Fruit fly (Drosophila melanogaster): ENCODE data around the gene sov.

sov gene

DNA sequence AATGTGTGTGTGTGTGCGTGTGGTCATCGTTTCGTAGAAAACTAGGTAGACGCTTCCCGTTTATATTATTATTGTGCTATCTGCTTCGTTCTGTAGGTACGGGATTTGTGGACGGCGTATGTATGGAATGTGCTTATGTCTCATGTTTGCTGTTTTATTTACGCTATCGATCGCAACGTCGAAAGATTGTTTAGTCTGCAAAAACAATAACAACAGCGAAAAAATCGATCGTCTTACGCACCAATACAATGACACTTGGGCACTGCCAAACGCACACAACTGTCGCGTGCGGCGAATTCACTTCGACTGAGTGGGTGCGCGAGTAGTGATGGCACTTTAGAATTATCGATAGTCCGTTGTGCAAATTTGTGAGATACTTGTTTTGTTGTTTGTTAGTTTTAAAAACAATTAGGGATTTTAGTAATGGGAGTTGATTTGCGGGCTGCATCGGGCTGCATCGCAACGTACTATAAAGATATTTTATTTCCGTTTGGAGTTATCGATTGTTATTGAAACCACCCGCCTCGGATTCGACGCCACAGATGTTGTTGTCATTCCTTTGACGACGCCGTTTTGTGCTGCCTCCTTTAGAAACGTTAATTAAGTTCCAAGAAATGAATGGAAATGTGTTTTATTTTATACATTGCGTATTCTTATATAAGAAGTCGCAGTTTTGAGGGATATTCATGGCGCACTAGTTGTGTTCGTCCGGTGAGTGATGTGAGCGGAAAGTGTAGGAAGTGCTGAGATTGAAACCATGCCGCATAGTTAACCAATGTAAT lies 3.3 kb downstream of the sov start (continued):
- peak; percentile 36 for TF ChIP-seq her (GFP tag; optimal IDR thresholded peaks at IDR 0.05)
- TF ChIP-seq pzg (GFP tag; optimal IDR thresholded peaks at IDR 0.05): peak; percentile 41
- peak; percentile 87 for TF ChIP-seq cg (GFP tag; optimal IDR thresholded peaks at IDR 0.05)
- TF ChIP-seq Dek (tag; optimal IDR thresholded peaks at IDR 0.05): no peak
- TF ChIP-seq sd (tag; optimal IDR thresholded peaks at IDR 0.05): peak; percentile 78
- no peak for TF ChIP-seq CG10431 (GFP tag; optimal IDR thresholded peaks at IDR 0.05)
- TF ChIP-seq tna (GFP tag; IDR thresholded peaks at IDR 0.05; ENCODE audit: partially characterized antibody): peak; percentile 43; the same call in 1 of the 2 replicates
- TF ChIP-seq CG6791 (GFP tag; IDR thresholded peaks at IDR 0.05; ENCODE audit: partially characterized antibody): peak; percentile 71; the same call in 1 of the 3 replicates
- TF ChIP-seq CG14860 (GFP tag; IDR thresholded peaks at IDR 0.05; ENCODE audit: partially characterized antibody): peak; percentile 68
- peak; percentile 64 for TF ChIP-seq bbx (GFP tag; IDR thresholded peaks at IDR 0.05; ENCODE audit: partially characterized antibody)
- TF ChIP-seq Sry-δ (GFP tag; optimal IDR thresholded peaks at IDR 0.05): peak; percentile 87
- TF ChIP-seq stwl (tag; optimal IDR thresholded peaks at IDR 0.05): peak; percentile 54
- no peak for TF ChIP-seq Hr39 (optimal IDR thresholded peaks at IDR 0.05)
- peak; percentile 72 for TF ChIP-seq amos (GFP tag; IDR thresholded peaks at IDR 0.05; ENCODE audit: partially characterized antibody)
- peak; percentile 83 for TF ChIP-seq CG34224 (GFP tag; IDR thresholded peaks at IDR 0.05; ENCODE audit: partially characterized antibody)
- TF ChIP-seq CG2712 (tag; optimal IDR thresholded peaks at IDR 0.05): no peak
- TF ChIP-seq Lhr (GFP tag; optimal IDR thresholded peaks at IDR 0.05): peak; percentile 38
- TF ChIP-seq Nf-YC (tag; optimal IDR thresholded peaks at IDR 0.05): no peak
- peak; percentile 41 for TF ChIP-seq HHEX (GFP tag; optimal IDR thresholded peaks at IDR 0.05)
- no peak for TF ChIP-seq MTF-1 (GFP tag; optimal IDR thresholded peaks at IDR 0.05; ENCODE audit: borderline replicate concordance)
- TF ChIP-seq HLH3B (GFP tag; IDR thresholded peaks at IDR 0.05): no peak

DNA sequence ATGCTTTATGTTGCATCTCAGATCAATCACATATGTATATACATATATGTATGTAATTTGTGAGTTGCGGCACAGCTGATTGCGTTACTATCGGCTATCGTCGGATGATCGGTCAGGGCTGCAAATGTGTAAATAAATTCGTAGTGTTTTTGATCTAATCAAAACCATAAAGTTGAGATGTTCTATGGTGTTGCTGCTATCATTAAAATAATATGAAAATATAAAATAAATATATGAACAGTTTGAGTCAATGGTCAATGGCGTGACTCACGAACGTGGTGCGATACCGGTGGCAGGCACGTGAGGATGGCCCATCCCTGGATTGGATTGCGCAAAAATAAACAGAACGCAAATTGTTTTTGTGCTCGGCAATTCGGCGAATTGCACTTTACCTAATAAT lies 14.8 kb downstream of the sov start, which contains the start of gene Coq7:
Gene Coq7 (plus strand): TSS at position 302 of the 400 bp plus-strand sequence.
- peak; percentile 64; the same call in 1 of the 2 replicates for TF ChIP-seq Adf1 (GFP tag; IDR thresholded peaks at IDR 0.05)
- no peak for TF ChIP-seq HmgD (GFP tag; optimal IDR thresholded peaks at IDR 0.05)
- peak; percentile 58; the same call in 1 of the 2 replicates for TF ChIP-seq CG16779 (GFP tag; IDR thresholded peaks at IDR 0.05)
- TF ChIP-seq gt (GFP tag; IDR thresholded peaks at IDR 0.05): peak; percentile 79
- peak; percentile 99 for TF ChIP-seq CG13287 (GFP tag; IDR thresholded peaks at IDR 0.05; ENCODE audit: partially characterized antibody)
- no peak for TF ChIP-seq Neu2 (GFP tag; optimal IDR thresholded peaks at IDR 0.05; ENCODE audit: borderline replicate concordance)
- TF ChIP-seq btn (GFP tag; optimal IDR thresholded peaks at IDR 0.05): no peak
- TF ChIP-seq BEAF-32 (GFP tag; optimal IDR thresholded peaks at IDR 0.05): peak; percentile 95
- TF ChIP-seq ac (GFP tag; optimal IDR thresholded peaks at IDR 0.05): peak; percentile 23
- TF ChIP-seq jigr1 (GFP tag; IDR thresholded peaks at IDR 0.05): peak; percentile 84; the same call in 2 of the 3 replicates
- peak; percentile 91 for TF ChIP-seq stc (GFP tag; IDR thresholded peaks at IDR 0.05)
- TF ChIP-seq CG12942 (GFP tag; optimal IDR thresholded peaks at IDR 0.05): peak; percentile 87
- TF ChIP-seq esg (GFP tag; conservative IDR thresholded peaks at IDR 0.05): peak; percentile 91
- peak; percentile 73 for TF ChIP-seq CG12104 (GFP tag; optimal IDR thresholded peaks at IDR 0.05)
- peak; percentile 43 for TF ChIP-seq CG31388 (GFP tag; optimal IDR thresholded peaks at IDR 0.05)
- peak; percentile 45 for TF ChIP-seq CG10274 (GFP tag; optimal IDR thresholded peaks at IDR 0.05)
- peak; percentile 90 for TF ChIP-seq CG4424 (GFP tag; optimal IDR thresholded peaks at IDR 0.05)
- TF ChIP-seq CG1647 (GFP tag; optimal IDR thresholded peaks at IDR 0.05): peak; percentile 53
- TF ChIP-seq org-1 (GFP tag; optimal IDR thresholded peaks at IDR 0.05): peak; percentile 56
- TF ChIP-seq aop (GFP tag; IDR thresholded peaks at IDR 0.05): peak; percentile 70
- TF ChIP-seq Gsc (GFP tag; IDR thresholded peaks at IDR 0.05): peak; percentile 63
- TF ChIP-seq eyg (GFP tag; optimal IDR thresholded peaks at IDR 0.05): no peak
- peak; percentile 85 for TF ChIP-seq B-H1 (GFP tag; IDR thresholded peaks at IDR 0.05)
- TF ChIP-seq fru (optimal IDR thresholded peaks at IDR 0.05): no peak
- TF ChIP-seq maf-S (GFP tag; optimal IDR thresholded peaks at IDR 0.05): peak; percentile 51
- no peak for TF ChIP-seq sima (GFP tag; optimal IDR thresholded peaks at IDR 0.05)
- peak; percentile 56 for TF ChIP-seq Bdp1 (GFP tag; optimal IDR thresholded peaks at IDR 0.05)
- peak; percentile 59 for TF ChIP-seq CG12299 (tag; optimal IDR thresholded peaks at IDR 0.05)
- no peak for TF ChIP-seq HLHmδ (GFP tag; optimal IDR thresholded peaks at IDR 0.05)
